Fruit fly (Drosophila melanogaster) whole organism: ENCODE data around the gene CG43246.

ENCODE experiments used
- CG8478 ChIP-seq: fragments of >200 bp; optimal IDR thresholded peaks from 2 replicates; lab custom pipeline; 2018; ENCODE audit warnings: inconsistent platforms
- pan ChIP-seq: fragments of >200 bp; optimal IDR thresholded peaks from 2 replicates; lab custom pipeline; 2017
- psq ChIP-seq: fragments of >200 bp; optimal IDR thresholded peaks from 2 replicates; lab custom pipeline; 2017
- usp ChIP-seq: fragments of >200 bp; optimal IDR thresholded peaks from 2 replicates; lab custom pipeline; 2017; ENCODE audit warnings: missing biosample characterization, missing genetic modification characterization, mixed read lengths

- no peak for TF ChIP-seq usp
- no peak for TF ChIP-seq psq (lab: Kevin White, UChicago)
- TF ChIP-seq CG8478, result no peak
- TF ChIP-seq pan, result no peak
Measured at dm6 chr3L:14517525-14517924, 18.9 kb upstream of the CG43246 start, which contains the start of gene CG9592.
